Fruit fly (Drosophila melanogaster) whole organism, embryonic: ENCODE data around the gene eIF2Bepsilon.

Experiments used
- CG10321 ChIP-seq: fragments of 200-800 bp; sonication (Bioruptor generic); IDR thresholded peaks from 2 replicates; pipeline ENCODE4 v1.3.6; 2022; ENCODE audit warnings: missing biosample characterization, missing genetic modification characterization
- CG10959 ChIP-seq: fragments of 200-800 bp; sonication (Bioruptor generic); IDR thresholded peaks from 2 replicates; pipeline ENCODE4 v1.3.6; 2022; ENCODE audit warnings: missing biosample characterization, missing genetic modification characterization
- CG11398 ChIP-seq: fragments of 200-800 bp; sonication (Bioruptor generic); optimal IDR thresholded peaks from 2 replicates; lab custom pipeline; 2016; ENCODE audit warnings: missing biosample characterization, missing genetic modification characterization
- CG11696 ChIP-seq: fragments of 200-800 bp; sonication (Bioruptor generic); IDR thresholded peaks from 2 replicates; pipeline ENCODE4 v1.3.6; 2022; ENCODE audit warnings: missing biosample characterization, missing genetic modification characterization
- CG12155 ChIP-seq: fragments of 200-800 bp; sonication (Bioruptor generic); optimal IDR thresholded peaks from 3 replicates; lab custom pipeline; 2016; ENCODE audit warnings: missing biosample characterization, missing genetic modification characterization
- CG12219 ChIP-seq: fragments of 200-800 bp; sonication (Bioruptor generic); optimal IDR thresholded peaks from 3 replicates; lab custom pipeline; 2018; ENCODE audit warnings: missing biosample characterization, mild to moderate bottlenecking, missing genetic modification characterization
- CG12769 ChIP-seq: fragments of 200-800 bp; sonication (Bioruptor generic); optimal IDR thresholded peaks from 2 replicates; lab custom pipeline; 2019; ENCODE audit warnings: missing biosample characterization, mild to moderate bottlenecking, missing genetic modification characterization, moderate library complexity
- CG14710 ChIP-seq: fragments of 200-800 bp; sonication (Bioruptor generic); optimal IDR thresholded peaks from 3 replicates; lab custom pipeline; 2019; ENCODE audit warnings: missing biosample characterization, mild to moderate bottlenecking, missing genetic modification characterization, moderate library complexity
- CG15601 ChIP-seq: fragments of 200-800 bp; sonication (Bioruptor generic); optimal IDR thresholded peaks from 3 replicates; lab custom pipeline; 2019; ENCODE audit warnings: missing biosample characterization, mild to moderate bottlenecking, missing genetic modification characterization, moderate library complexity
- CG15696 ChIP-seq: fragments of 200-800 bp; sonication (Bioruptor generic); optimal IDR thresholded peaks from 2 replicates; lab custom pipeline; 2019; ENCODE audit warnings: missing biosample characterization, mild to moderate bottlenecking, missing genetic modification characterization, moderate library complexity
- CG16779 ChIP-seq: fragments of 200-800 bp; sonication (Bioruptor generic); IDR thresholded peaks from 2 replicates; pipeline ENCODE4 v1.3.6; 2022; ENCODE audit warnings: missing biosample characterization, missing genetic modification characterization
- CG1792 ChIP-seq: fragments of 200-800 bp; sonication (Bioruptor generic); optimal IDR thresholded peaks from 2 replicates; lab custom pipeline; 2016; ENCODE audit warnings: missing biosample characterization, missing genetic modification characterization
- CG18262 ChIP-seq: fragments of 200-800 bp; optimal IDR thresholded peaks from 3 replicates; lab custom pipeline; 2019; ENCODE audit warnings: missing biosample characterization, mild to moderate bottlenecking, missing genetic modification characterization, moderate library complexity
- CG30403 ChIP-seq: fragments of 200-800 bp; sonication (Bioruptor generic); optimal IDR thresholded peaks from 3 replicates; lab custom pipeline; 2016; ENCODE audit warnings: missing biosample characterization, missing genetic modification characterization
- CG30431 ChIP-seq: fragments of 200-800 bp; sonication (Bioruptor generic); optimal IDR thresholded peaks from 2 replicates; lab custom pipeline; 2017; ENCODE audit warnings: missing biosample characterization, missing genetic modification characterization
- CG31224 ChIP-seq: fragments of 200-800 bp; sonication (Bioruptor generic); IDR thresholded peaks from 2 replicates; pipeline ENCODE4 v1.3.6; 2022; ENCODE audit warnings: missing biosample characterization, missing genetic modification characterization
- CG4730 ChIP-seq: fragments of 200-800 bp; sonication (Bioruptor generic); IDR thresholded peaks from 2 replicates; pipeline ENCODE4 v1.3.6; 2022; ENCODE audit warnings: missing biosample characterization, missing genetic modification characterization
- CG6175 ChIP-seq: fragments of 200-800 bp; sonication (Bioruptor generic); IDR thresholded peaks from 3 replicates; pipeline ENCODE4 v1.3.6; 2022; ENCODE audit warnings: missing biosample characterization, missing genetic modification characterization
- CG7271 ChIP-seq: fragments of 200-800 bp; sonication (Bioruptor generic); optimal IDR thresholded peaks from 2 replicates; lab custom pipeline; 2018; ENCODE audit warnings: missing biosample characterization, mild to moderate bottlenecking, missing genetic modification characterization, moderate library complexity
- CG8944 ChIP-seq: fragments of 200-800 bp; sonication (Bioruptor generic); optimal IDR thresholded peaks from 3 replicates; lab custom pipeline; 2016; ENCODE audit warnings: missing biosample characterization, missing genetic modification characterization
- CG9817 ChIP-seq: fragments of 200-800 bp; sonication (Bioruptor generic); optimal IDR thresholded peaks from 2 replicates; lab custom pipeline; 2018; ENCODE audit warnings: missing biosample characterization, mild to moderate bottlenecking, missing genetic modification characterization, moderate library complexity
- CoRest ChIP-seq: fragments of 200-800 bp; sonication (Bioruptor generic); optimal IDR thresholded peaks from 3 replicates; lab custom pipeline; 2018; ENCODE audit warnings: missing biosample characterization, mild to moderate bottlenecking, missing genetic modification characterization, moderate library complexity
- D19B ChIP-seq: fragments of 200-800 bp; sonication (Bioruptor generic); optimal IDR thresholded peaks from 2 replicates; lab custom pipeline; 2017; ENCODE audit warnings: missing biosample characterization, mild to moderate bottlenecking, missing genetic modification characterization
- Dek ChIP-seq: fragments of 200-800 bp; sonication (Bioruptor generic); optimal IDR thresholded peaks from 3 replicates; lab custom pipeline; 2019; ENCODE audit warnings: missing biosample characterization, mild to moderate bottlenecking, missing genetic modification characterization, moderate library complexity
- Dfd ChIP-seq, 2 experiments: fragments of >200 bp; optimal IDR thresholded peaks; 2 replicates each; lab custom pipeline; 2017; ENCODE audit warnings: missing biosample characterization in 2 of 2, missing genetic modification characterization in 2 of 2
- Dip2 ChIP-seq: fragments of 200-800 bp; sonication (Bioruptor generic); IDR thresholded peaks from 2 replicates; pipeline ENCODE4 v1.3.6; 2022; ENCODE audit warnings: missing biosample characterization, missing genetic modification characterization
- E2f1 ChIP-seq: fragments of 200-800 bp; sonication (Bioruptor generic); IDR thresholded peaks from 2 replicates; pipeline ENCODE4 v1.3.6; 2022; ENCODE audit warnings: missing biosample characterization, missing genetic modification characterization
- Eip74EF ChIP-seq, 2 experiments: fragments of 200-800 bp in 1 of 2; fragments of >200 bp in 1 of 2; sonication (Bioruptor generic) in 1 of 2; optimal IDR thresholded peaks; 2 replicates each; lab custom pipeline; 2017 to 2019; ENCODE audit warnings: missing biosample characterization in 2 of 2, missing genetic modification characterization in 2 of 2, mild to moderate bottlenecking in 1 of 2, moderate library complexity in 1 of 2
- Gug ChIP-seq: fragments of 200-800 bp; sonication (Bioruptor generic); IDR thresholded peaks from 4 replicates; pipeline ENCODE4 v1.3.6; 2022; ENCODE audit warnings: missing biosample characterization, missing genetic modification characterization
- HLH54F ChIP-seq: fragments of 200-800 bp; sonication (Bioruptor generic); optimal IDR thresholded peaks from 3 replicates; lab custom pipeline; 2016; ENCODE audit warnings: missing biosample characterization, missing genetic modification characterization
- Hey ChIP-seq: fragments of 200-800 bp; sonication (Bioruptor generic); optimal IDR thresholded peaks from 3 replicates; lab custom pipeline; 2018; ENCODE audit warnings: missing biosample characterization, mild to moderate bottlenecking, missing genetic modification characterization
- Hr51 ChIP-seq, 2 experiments: fragments of 200-800 bp; sonication (Bioruptor generic); optimal IDR thresholded peaks; 2 replicates in 1 of 2; 3 replicates in 1 of 2; lab custom pipeline; 2016 to 2018; ENCODE audit warnings: missing biosample characterization in 2 of 2, missing genetic modification characterization in 2 of 2, mild to moderate bottlenecking in 1 of 2, moderate library complexity in 1 of 2
- MBD-R2 ChIP-seq: fragments of 200-800 bp; sonication (Bioruptor generic); IDR thresholded peaks from 2 replicates; pipeline ENCODE4 v1.3.6; 2022; ENCODE audit warnings: missing biosample characterization, missing genetic modification characterization
- Max ChIP-seq: fragments of 200-800 bp; sonication (Bioruptor generic); optimal IDR thresholded peaks from 2 replicates; lab custom pipeline; 2016; ENCODE audit warnings: missing biosample characterization, mild to moderate bottlenecking, missing genetic modification characterization
- NK7.1 ChIP-seq: fragments of 200-800 bp; sonication (Bioruptor generic); optimal IDR thresholded peaks from 3 replicates; lab custom pipeline; 2016; ENCODE audit warnings: missing biosample characterization, missing genetic modification characterization
- ac ChIP-seq: fragments of 200-800 bp; sonication (Bioruptor generic); optimal IDR thresholded peaks from 3 replicates; lab custom pipeline; 2017; ENCODE audit warnings: missing biosample characterization, mild to moderate bottlenecking, missing genetic modification characterization
- btn ChIP-seq: fragments of 200-800 bp; sonication (Bioruptor generic); optimal IDR thresholded peaks from 2 replicates; lab custom pipeline; 2016; ENCODE audit warnings: missing biosample characterization, missing genetic modification characterization
- cas ChIP-seq: fragments of 200-800 bp; sonication (Bioruptor generic); IDR thresholded peaks from 2 replicates; pipeline ENCODE4 v1.3.6; 2022; ENCODE audit warnings: missing biosample characterization, missing genetic modification characterization
- eyg ChIP-seq: fragments of 200-800 bp; sonication (Bioruptor generic); optimal IDR thresholded peaks from 3 replicates; lab custom pipeline; 2016; ENCODE audit warnings: missing biosample characterization, missing genetic modification characterization
- gfzf ChIP-seq: fragments of 200-800 bp; sonication (Bioruptor generic); optimal IDR thresholded peaks from 2 replicates; lab custom pipeline; 2016; ENCODE audit warnings: missing biosample characterization, mild to moderate bottlenecking, missing genetic modification characterization, moderate library complexity
- her ChIP-seq: fragments of 200-800 bp; sonication (Bioruptor generic); optimal IDR thresholded peaks from 2 replicates; lab custom pipeline; 2016; ENCODE audit warnings: missing biosample characterization, missing genetic modification characterization
- nom ChIP-seq: fragments of 200-800 bp; sonication (Bioruptor generic); optimal IDR thresholded peaks from 2 replicates; lab custom pipeline; 2017; ENCODE audit warnings: missing biosample characterization, missing genetic modification characterization, mild to moderate bottlenecking, moderate library complexity, missing genetic modification reagents
- onecut ChIP-seq: fragments of 200-800 bp; sonication (Bioruptor generic); IDR thresholded peaks from 2 replicates; pipeline ENCODE4 v1.3.6; 2022; ENCODE audit warnings: missing biosample characterization, missing genetic modification characterization
- phol ChIP-seq: fragments of 200-800 bp; sonication (Bioruptor generic); optimal IDR thresholded peaks from 3 replicates; lab custom pipeline; 2018; ENCODE audit warnings: missing biosample characterization, mild to moderate bottlenecking, missing genetic modification characterization, moderate library complexity
- pros ChIP-seq: fragments of 200-800 bp; sonication (Bioruptor generic); optimal IDR thresholded peaks from 3 replicates; lab custom pipeline; 2019; ENCODE audit warnings: missing biosample characterization, mild to moderate bottlenecking, missing genetic modification characterization, moderate library complexity
- sima ChIP-seq: fragments of 200-800 bp; sonication (Bioruptor generic); optimal IDR thresholded peaks from 2 replicates; lab custom pipeline; 2016; ENCODE audit warnings: missing biosample characterization, missing genetic modification characterization
- tin ChIP-seq: fragments of 200-800 bp; sonication (Bioruptor generic); optimal IDR thresholded peaks from 3 replicates; lab custom pipeline; 2016; ENCODE audit warnings: missing biosample characterization, missing genetic modification characterization
- tx ChIP-seq: fragments of 200-800 bp; sonication (Bioruptor generic); optimal IDR thresholded peaks from 2 replicates; lab custom pipeline; 2016; ENCODE audit warnings: missing biosample characterization, missing genetic modification characterization
- wek ChIP-seq: fragments of 200-800 bp; sonication (Bioruptor generic); optimal IDR thresholded peaks from 3 replicates; lab custom pipeline; 2018; ENCODE audit warnings: missing biosample characterization, mild to moderate bottlenecking, missing genetic modification characterization, moderate library complexity

eIF2Bepsilon gene

DNA sequence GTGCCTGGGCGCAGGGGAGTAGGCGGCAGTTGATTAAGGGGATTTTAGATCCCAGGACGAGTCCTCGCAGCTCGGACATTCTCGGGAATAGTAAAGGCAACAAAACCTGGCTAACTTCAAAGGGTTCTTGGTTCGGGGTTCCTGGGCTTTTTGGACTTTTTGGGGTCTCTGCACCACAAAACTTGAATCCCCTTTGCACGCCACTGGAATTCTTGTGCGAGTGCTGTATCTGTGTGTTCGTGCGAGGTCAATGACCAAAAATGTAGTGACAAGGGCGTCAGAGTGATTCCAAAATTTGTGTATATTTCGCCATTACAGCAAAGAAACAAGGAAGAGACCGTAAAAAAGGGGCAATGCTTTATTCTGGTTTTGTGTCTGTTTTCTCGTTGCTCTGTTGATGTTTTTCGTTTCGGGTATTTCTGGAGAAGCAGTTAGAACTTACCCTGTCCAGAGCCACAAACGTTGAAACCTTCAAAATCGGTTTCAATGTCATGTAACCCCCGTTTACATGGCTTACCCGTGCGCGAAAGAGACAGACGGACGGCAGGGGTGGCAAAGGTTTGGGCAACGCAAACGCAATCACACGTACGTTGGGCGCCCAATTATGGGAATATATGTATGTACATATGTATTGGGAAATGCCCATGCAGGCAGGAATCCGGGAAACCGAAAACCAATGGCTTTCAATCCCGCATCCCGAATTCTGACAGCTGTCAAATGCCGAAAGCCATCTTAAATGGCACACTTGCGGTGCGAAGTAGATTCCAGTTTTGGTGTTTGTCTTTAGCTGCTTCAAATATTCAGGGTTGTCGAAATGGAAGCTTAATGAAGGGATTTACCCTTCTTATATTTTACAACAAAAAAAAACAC is 21.8 kb upstream of the eIF2Bepsilon start (continued):
- TF ChIP-seq eyg (GFP tag; lab: Kevin White, UChicago) (no peak), Gug (peak; percentile 71), HLH54F (peak; percentile 39), NK7.1 (GFP tag; lab: Kevin White, UChicago) (no peak), CG15696 (tag; lab: Kevin White, UChicago) (no peak), CG12155 (GFP tag; lab: Kevin White, UChicago) (peak; percentile 35), pros (GFP tag; lab: Kevin White, UChicago) (peak; percentile 86), CG16779 (no peak), CG12769 (peak; percentile 44), CG30431 (peak; percentile 18), ac (GFP tag; lab: Kevin White, UChicago) (no peak), CG6175 (GFP tag; lab: Robert Waterston, UW) (no peak), CG7271 (tag; lab: Kevin White, UChicago) (no peak), CG11398 (no peak), CG15601 (tag; lab: Kevin White, UChicago) (peak; percentile 14), CG14710 (no peak), CG9817 (tag; lab: Kevin White, UChicago) (peak; percentile 52), CG18262 (tag; lab: Kevin White, UChicago) (no peak), tx (GFP tag; lab: Kevin White, UChicago) (no peak), Dek (tag; lab: Kevin White, UChicago) (no peak), CG10959 (GFP tag; lab: Robert Waterston, UW) (no peak), gfzf (no peak), cas (GFP tag; lab: Robert Waterston, UW) (no peak), Hey (tag; lab: Kevin White, UChicago) (no peak), D19B (no peak), CG30403 (GFP tag; lab: Kevin White, UChicago) (no peak), Dip2 (GFP tag; lab: Robert Waterston, UW) (no peak), Dfd (GFP tag; optimal IDR thresholded peaks at IDR 0.05; lab: Kevin White, UChicago) (no peak), Eip74EF (GFP tag; optimal IDR thresholded peaks at IDR 0.05; lab: Kevin White, UChicago) (no peak), nom (GFP tag; lab: Kevin White, UChicago) (no peak), CG12219 (GFP tag; lab: Kevin White, UChicago) (peak; percentile 30), CG11696 (GFP tag; lab: Robert Waterston, UW) (no peak), sima (no peak), her (GFP tag; lab: Kevin White, UChicago) (peak; percentile 74), CG8944 (peak; percentile 67), CoRest (no peak), MBD-R2 (GFP tag; lab: Robert Waterston, UW) (no peak; the same call in 1 of the 2 replicates), Max (GFP tag; lab: Kevin White, UChicago) (no peak), tin (peak; percentile 26), onecut (no peak), wek (GFP tag; lab: Kevin White, UChicago) (no peak), phol (peak; percentile 43), CG1792 (GFP tag; lab: Kevin White, UChicago) (no peak), CG4730 (GFP tag; lab: Robert Waterston, UW) (0 out of 2 replicates have a peak, but pooled peaks have one; percentile 26), CG31224 (GFP tag; lab: Robert Waterston, UW) (peak; percentile 40; the same call in 1 of the 2 replicates), btn (no peak), E2f1 (peak; percentile 14; the same call in 1 of the 2 replicates), CG10321 (GFP tag; lab: Robert Waterston, UW) (no peak), Hr51 (GFP tag; optimal IDR thresholded peaks at IDR 0.05; lab: Kevin White, UChicago) (peak in 1 of 2 experiments; percentile 51)
